Fruit fly (Drosophila melanogaster): Measurements from ENCODE around the gene tHMG1.

Gene tHMG1

DNA sequence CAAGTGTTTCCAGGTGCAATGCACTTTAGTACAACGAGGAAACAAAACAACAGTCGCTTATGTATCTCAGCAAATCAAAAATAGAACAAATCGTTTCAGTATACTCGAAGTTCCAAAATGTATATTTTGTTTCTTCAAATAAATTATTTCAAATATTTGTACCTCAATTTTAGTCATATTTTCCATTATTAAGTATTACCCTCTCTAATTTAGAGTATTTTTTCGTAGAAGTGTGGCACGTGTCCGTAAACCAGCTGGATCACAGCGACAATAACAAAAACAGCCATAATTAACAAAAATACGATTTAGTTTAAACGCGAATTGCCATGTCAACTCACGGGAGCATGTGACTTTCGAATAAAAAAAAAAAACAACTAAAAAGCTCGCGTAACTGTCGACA lies 27.1 kb downstream of the tHMG1 start:
- TF ChIP-seq Eip78C (GFP tag), result no peak
- TF ChIP-seq eg (GFP tag; IDR thresholded peaks at IDR 0.05), result no peak
- TF ChIP-seq CG10669 (GFP tag; optimal IDR thresholded peaks at IDR 0.05), result no peak
- no peak for TF ChIP-seq Lpt (GFP tag; optimal IDR thresholded peaks at IDR 0.05)
- TF ChIP-seq esn (GFP tag; optimal IDR thresholded peaks at IDR 0.05), result no peak
- no peak for TF ChIP-seq Ets21C (GFP tag; optimal IDR thresholded peaks at IDR 0.05)

DNA sequence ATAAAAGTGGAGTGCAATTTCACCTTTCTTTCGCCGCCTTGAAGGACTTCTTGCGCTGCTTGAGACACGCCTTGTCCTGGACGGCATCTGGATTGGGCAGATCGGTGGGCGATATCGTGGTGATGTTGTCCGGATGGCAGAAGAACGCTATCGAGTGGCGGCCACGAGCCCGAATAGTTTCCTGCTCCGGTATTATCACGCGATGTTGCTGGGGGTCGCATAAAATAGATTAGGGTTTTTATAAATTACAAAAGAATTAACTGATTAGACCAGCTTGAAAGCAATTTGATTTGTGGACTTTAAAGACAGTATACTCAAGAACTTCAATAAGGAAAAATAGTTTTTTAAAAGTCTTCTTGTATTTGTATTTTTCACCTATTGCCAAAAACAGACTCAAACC lies 28.9 kb downstream of the tHMG1 start:
- TF ChIP-seq OdsH (GFP tag; optimal IDR thresholded peaks at IDR 0.05) (no peak), fkh (GFP tag; optimal IDR thresholded peaks at IDR 0.05) (no peak), Ets21C (GFP tag; optimal IDR thresholded peaks at IDR 0.05) (no peak), Ets96B (tag; optimal IDR thresholded peaks at IDR 0.05) (no peak)

DNA sequence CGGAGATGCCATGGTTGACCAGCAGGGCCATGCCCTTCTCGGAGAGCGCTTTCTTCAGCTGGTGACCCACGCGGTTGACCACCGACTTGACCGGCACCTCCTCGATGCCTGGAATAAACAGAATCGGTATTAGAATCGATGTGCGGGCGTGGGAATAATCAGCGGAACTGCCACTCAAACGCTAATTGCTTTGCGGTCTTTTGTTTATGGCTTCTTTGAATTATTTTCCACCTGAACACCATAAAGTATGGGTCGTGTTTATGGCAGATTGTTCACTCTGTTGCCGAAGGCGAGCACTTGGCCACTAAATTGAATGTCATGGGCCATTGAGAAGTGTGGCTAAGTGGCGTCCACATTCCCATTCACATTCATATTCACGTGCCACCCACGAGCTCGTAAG lies 30.4 kb downstream of the tHMG1 start:
- no peak for TF ChIP-seq svp (GFP tag)
- no peak for TF ChIP-seq Eip93F (GFP tag; optimal IDR thresholded peaks at IDR 0.05)
- no peak for TF ChIP-seq lz (GFP tag; optimal IDR thresholded peaks at IDR 0.05)
- TF ChIP-seq Hr38 (GFP tag; optimal IDR thresholded peaks at IDR 0.05), result no peak
- no peak for TF ChIP-seq CG6163 (GFP tag; IDR thresholded peaks at IDR 0.05)

DNA sequence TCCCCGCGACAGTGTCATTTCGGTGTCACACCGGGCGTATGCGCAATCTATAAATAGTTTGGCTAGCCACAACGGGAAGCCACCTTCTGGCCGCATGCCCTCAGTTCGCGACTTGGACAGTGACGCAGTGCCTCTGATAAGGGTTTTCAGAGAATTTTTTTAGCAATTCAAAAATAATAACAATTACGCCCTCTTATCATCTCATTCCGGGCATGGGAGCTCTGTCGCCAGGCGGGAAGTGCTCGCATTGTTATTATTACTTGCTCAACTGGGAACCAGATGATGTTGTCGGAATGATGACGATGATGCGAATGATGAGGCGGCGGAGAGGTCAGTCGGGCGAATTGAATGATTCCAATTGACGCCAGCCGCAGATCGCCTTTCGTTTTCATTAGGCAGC lies 31.2 kb downstream of the tHMG1 start:
- TF ChIP-seq CG3032 (tag; optimal IDR thresholded peaks at IDR 0.05) (no peak), CG9139 (GFP tag; optimal IDR thresholded peaks at IDR 0.05) (no peak), CG8319 (GFP tag; optimal IDR thresholded peaks at IDR 0.05) (no peak), spab (GFP tag; optimal IDR thresholded peaks at IDR 0.05) (no peak), eg (GFP tag; IDR thresholded peaks at IDR 0.05) (no peak), CG7368 (GFP tag; optimal IDR thresholded peaks at IDR 0.05) (no peak), Blimp-1 (GFP tag; optimal IDR thresholded peaks at IDR 0.05) (peak; percentile 20), cyc (GFP tag; optimal IDR thresholded peaks at IDR 0.05) (no peak), Smox (GFP tag; optimal IDR thresholded peaks at IDR 0.05) (no peak), CG10631 (GFP tag; optimal IDR thresholded peaks at IDR 0.05) (no peak), CG16779 (tag; optimal IDR thresholded peaks at IDR 0.05) (no peak), Sox102F (GFP tag; optimal IDR thresholded peaks at IDR 0.05) (no peak), CG1621 (tag; optimal IDR thresholded peaks at IDR 0.05) (no peak), CG15336 (GFP tag; IDR thresholded peaks at IDR 0.05) (no peak), Hr39 (GFP tag; optimal IDR thresholded peaks at IDR 0.05) (no peak), CG8632 (GFP tag; optimal IDR thresholded peaks at IDR 0.05) (no peak), vri (GFP tag; optimal IDR thresholded peaks at IDR 0.05) (peak; percentile 0), lz (GFP tag; optimal IDR thresholded peaks at IDR 0.05) (no peak), CG6276 (GFP tag; optimal IDR thresholded peaks at IDR 0.05) (no peak), CG32006 (GFP tag; optimal IDR thresholded peaks at IDR 0.05) (no peak), pdm3 (GFP tag; optimal IDR thresholded peaks at IDR 0.05) (no peak), Eip93F (GFP tag; optimal IDR thresholded peaks at IDR 0.05) (peak; percentile 10), OdsH (GFP tag; optimal IDR thresholded peaks at IDR 0.05) (no peak), svp (GFP tag) (peak; percentile 97), net (GFP tag; optimal IDR thresholded peaks at IDR 0.05) (no peak), CG6163 (GFP tag; IDR thresholded peaks at IDR 0.05) (no peak)

DNA sequence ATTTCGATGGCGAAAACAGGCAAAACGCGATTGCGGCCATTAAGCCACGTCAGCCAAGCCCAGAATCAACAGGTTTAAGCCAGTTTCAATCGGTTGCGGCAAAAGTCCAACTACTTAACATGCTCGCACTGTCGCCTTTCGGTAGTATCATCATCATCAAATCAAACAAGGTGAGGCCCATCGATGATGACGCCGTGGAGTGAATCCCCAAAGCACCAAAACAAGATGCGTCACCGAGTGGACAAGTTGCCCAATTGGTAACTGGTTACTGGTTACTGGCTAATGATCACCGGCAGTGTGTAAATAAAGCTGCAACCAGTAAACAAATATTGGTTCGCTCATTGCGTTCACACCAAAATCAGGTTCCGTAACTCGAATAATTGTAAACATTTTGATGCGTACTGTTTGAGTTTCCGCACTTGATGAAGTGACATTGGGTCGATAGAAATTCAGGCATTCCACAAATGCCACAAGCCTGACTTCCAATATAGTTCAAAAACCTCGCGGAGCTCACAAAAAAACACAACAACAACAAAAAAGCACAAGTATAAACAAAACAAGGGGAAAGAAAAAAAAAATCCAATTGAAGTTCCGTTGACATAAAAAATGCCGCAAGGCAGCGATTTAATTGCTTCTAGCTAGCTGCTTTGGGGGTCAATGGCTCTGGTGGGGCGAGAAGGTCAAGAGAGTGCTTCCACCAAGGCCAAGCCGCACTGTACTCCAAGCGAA lies 32.9 kb downstream of the tHMG1 start:
- no peak for TF ChIP-seq CG6163 (GFP tag; IDR thresholded peaks at IDR 0.05)
- TF ChIP-seq spab (GFP tag; optimal IDR thresholded peaks at IDR 0.05), result no peak
- TF ChIP-seq esn (GFP tag; optimal IDR thresholded peaks at IDR 0.05), result peak; percentile 49
- no peak for TF ChIP-seq Sox14 (GFP tag; optimal IDR thresholded peaks at IDR 0.05)
- TF ChIP-seq Hr4 (GFP tag; optimal IDR thresholded peaks at IDR 0.05), result no peak
- peak; percentile 4 for TF ChIP-seq CG6792 (GFP tag; optimal IDR thresholded peaks at IDR 0.05)
- no peak for TF ChIP-seq CG15336 (GFP tag; IDR thresholded peaks at IDR 0.05)
- TF ChIP-seq Sox102F (GFP tag; optimal IDR thresholded peaks at IDR 0.05), result peak; percentile 12
- TF ChIP-seq CG11762 (GFP tag; optimal IDR thresholded peaks at IDR 0.05; ENCODE audit: insufficient read depth), result no peak
- no peak for TF ChIP-seq CG1621 (tag; optimal IDR thresholded peaks at IDR 0.05)
- TF ChIP-seq lz (GFP tag; optimal IDR thresholded peaks at IDR 0.05), result peak; percentile 19
- TF ChIP-seq CG10631 (GFP tag; optimal IDR thresholded peaks at IDR 0.05), result no peak
- TF ChIP-seq acj6 (GFP tag; optimal IDR thresholded peaks at IDR 0.05), result no peak
- no peak for TF ChIP-seq fd59A (GFP tag; optimal IDR thresholded peaks at IDR 0.05)
- TF ChIP-seq dsx (GFP tag; optimal IDR thresholded peaks at IDR 0.05; ENCODE audit: poor library complexity, severe bottlenecking), result no peak
- TF ChIP-seq pdm3 (GFP tag; optimal IDR thresholded peaks at IDR 0.05), result peak; percentile 27
- peak; percentile 14 for TF ChIP-seq fd85E (GFP tag; optimal IDR thresholded peaks at IDR 0.05)
- TF ChIP-seq CG4318 (GFP tag; optimal IDR thresholded peaks at IDR 0.05), result no peak
- TF ChIP-seq Eip93F (GFP tag; optimal IDR thresholded peaks at IDR 0.05), result no peak
- no peak for TF ChIP-seq Gug (GFP tag; IDR thresholded peaks at IDR 0.05)
